Worm (Caenorhabditis elegans): ENCODE measurements around the gene twk-48.
A peak's percentile ranks its signal among the peaks of the same experiment; 100 is the strongest.

twk-48 gene

DNA sequence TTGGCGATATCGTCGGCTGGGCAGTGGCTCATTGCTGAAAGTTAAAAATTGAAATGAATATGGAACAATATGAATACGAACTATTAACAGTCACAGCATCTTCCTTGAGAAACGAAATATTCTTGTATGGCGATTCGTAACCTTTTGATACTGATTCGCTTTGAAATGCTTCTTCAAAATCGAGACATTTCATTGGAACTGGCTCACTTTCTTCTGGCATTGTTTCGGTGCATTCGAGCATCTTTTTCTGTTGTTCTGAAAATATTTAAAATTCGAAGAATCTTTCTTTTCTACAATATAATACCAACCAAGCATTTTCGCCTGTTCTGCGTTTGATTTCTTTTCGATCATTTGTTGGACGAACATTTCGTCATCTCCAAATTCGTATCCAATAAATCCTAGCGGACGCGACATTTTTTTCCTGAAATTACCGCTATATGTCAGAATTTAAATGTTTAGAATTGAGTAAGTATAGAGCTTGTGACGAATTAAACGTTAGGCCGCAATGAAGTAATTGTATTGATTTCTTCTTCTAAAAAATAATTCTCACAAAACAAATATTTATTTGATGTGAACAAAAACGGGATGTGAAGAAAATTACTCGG, 36.1 kb upstream of the twk-48 start, which contains the start of gene lin-52 (continued):
- no peak for TF ChIP-seq F26F4.8 (GFP tag; conservative IDR thresholded peaks at IDR 0.05)
- no peak for TF ChIP-seq Y75B8A.6 (GFP tag; IDR thresholded peaks at IDR 0.05)
- TF ChIP-seq Y5F2A.4 (GFP tag; optimal IDR thresholded peaks at IDR 0.05): no peak
- TF ChIP-seq mep-1 (tag; optimal IDR thresholded peaks at IDR 0.05): peak; percentile 13
- TF ChIP-seq T26A8.4 (GFP tag; IDR thresholded peaks at IDR 0.05): peak; percentile 23; the same call in 1 of the 2 replicates
- TF ChIP-seq F10B5.3 (tag; optimal IDR thresholded peaks at IDR 0.05): no peak
- 0 out of 2 replicates have a peak, but pooled peaks have one; percentile 32 for TF ChIP-seq nhr-41 (GFP tag; IDR thresholded peaks at IDR 0.05)
- TF ChIP-seq pha-4 (GFP tag; IDR thresholded peaks at IDR 0.05): no peak; the same call in 1 of the 2 replicates
- no peak for TF ChIP-seq pha-4 (tag; optimal IDR thresholded peaks at IDR 0.05)
- peak; percentile 21 for TF ChIP-seq mes-2 (tag; optimal IDR thresholded peaks at IDR 0.05; ENCODE audit: poor library complexity, severe bottlenecking)
- TF ChIP-seq fkh-10 (GFP tag; optimal IDR thresholded peaks at IDR 0.05): no peak
- peak; percentile 50 for TF ChIP-seq T20F7.1 (GFP tag; optimal IDR thresholded peaks at IDR 0.05)
- no peak for TF ChIP-seq nhr-28 (tag; optimal IDR thresholded peaks at IDR 0.05)
- no peak for TF ChIP-seq Y48G9A.11 (GFP tag; IDR thresholded peaks at IDR 0.05)
- TF ChIP-seq lin-15B (tag; optimal IDR thresholded peaks at IDR 0.05): no peak
- TF ChIP-seq nhr-76 (tag; optimal IDR thresholded peaks at IDR 0.05): no peak
- TF ChIP-seq lin-13 (GFP tag; optimal IDR thresholded peaks at IDR 0.05): no peak
- no peak for TF ChIP-seq zfp-2 (tag; optimal IDR thresholded peaks at IDR 0.05)
- no peak for TF ChIP-seq madf-5 (GFP tag; IDR thresholded peaks at IDR 0.05)
- no peak for TF ChIP-seq lir-3 (tag; optimal IDR thresholded peaks at IDR 0.05)
- no peak for TF ChIP-seq daf-16 (GFP tag; optimal IDR thresholded peaks at IDR 0.05)
- peak; percentile 14 for TF ChIP-seq daf-16 (tag; optimal IDR thresholded peaks at IDR 0.05)
- no peak for TF ChIP-seq ceh-32 (tag; optimal IDR thresholded peaks at IDR 0.05; ENCODE audit: poor library complexity)
- 0 out of 2 replicates have a peak, but pooled peaks have one; percentile 6 for TF ChIP-seq mxl-2 (GFP tag; conservative IDR thresholded peaks at IDR 0.05)
- TF ChIP-seq lin-38 (GFP tag; IDR thresholded peaks at IDR 0.05): peak; percentile 22; the same call in 1 of the 2 replicates
- no peak for TF ChIP-seq php-3 (GFP tag; IDR thresholded peaks at IDR 0.05)
- TF ChIP-seq rbr-2 (tag; optimal IDR thresholded peaks at IDR 0.05): no peak
- TF ChIP-seq nhr-102 (tag; optimal IDR thresholded peaks at IDR 0.05): peak; percentile 50
- TF ChIP-seq cey-2 (tag; optimal IDR thresholded peaks at IDR 0.05; ENCODE audit: borderline replicate concordance, insufficient read depth): no peak
- peak; percentile 88 for TF ChIP-seq zfp-3 (GFP tag; conservative IDR thresholded peaks at IDR 0.05)
- TF ChIP-seq lin-1 (GFP tag; IDR thresholded peaks at IDR 0.05): 0 out of 2 replicates have a peak, but pooled peaks have one; percentile 30
- TF ChIP-seq lim-7 (GFP tag; IDR thresholded peaks at IDR 0.05): no peak
- TF ChIP-seq ztf-7 (tag; optimal IDR thresholded peaks at IDR 0.05): no peak
- TF ChIP-seq lsy-2 (tag; optimal IDR thresholded peaks at IDR 0.05): peak in 1 of 2 experiments; percentile 12
- TF ChIP-seq unc-62 (GFP tag; optimal IDR thresholded peaks at IDR 0.05 in 1 of 2): peak in 1 of 2 experiments; percentile 22
- TF ChIP-seq unc-62 (tag; optimal IDR thresholded peaks at IDR 0.05): no peak
- peak; percentile 70 for TF ChIP-seq ama-1 (optimal IDR thresholded peaks at IDR 0.05)
- no peak for TF ChIP-seq unc-39 (tag; optimal IDR thresholded peaks at IDR 0.05)

DNA sequence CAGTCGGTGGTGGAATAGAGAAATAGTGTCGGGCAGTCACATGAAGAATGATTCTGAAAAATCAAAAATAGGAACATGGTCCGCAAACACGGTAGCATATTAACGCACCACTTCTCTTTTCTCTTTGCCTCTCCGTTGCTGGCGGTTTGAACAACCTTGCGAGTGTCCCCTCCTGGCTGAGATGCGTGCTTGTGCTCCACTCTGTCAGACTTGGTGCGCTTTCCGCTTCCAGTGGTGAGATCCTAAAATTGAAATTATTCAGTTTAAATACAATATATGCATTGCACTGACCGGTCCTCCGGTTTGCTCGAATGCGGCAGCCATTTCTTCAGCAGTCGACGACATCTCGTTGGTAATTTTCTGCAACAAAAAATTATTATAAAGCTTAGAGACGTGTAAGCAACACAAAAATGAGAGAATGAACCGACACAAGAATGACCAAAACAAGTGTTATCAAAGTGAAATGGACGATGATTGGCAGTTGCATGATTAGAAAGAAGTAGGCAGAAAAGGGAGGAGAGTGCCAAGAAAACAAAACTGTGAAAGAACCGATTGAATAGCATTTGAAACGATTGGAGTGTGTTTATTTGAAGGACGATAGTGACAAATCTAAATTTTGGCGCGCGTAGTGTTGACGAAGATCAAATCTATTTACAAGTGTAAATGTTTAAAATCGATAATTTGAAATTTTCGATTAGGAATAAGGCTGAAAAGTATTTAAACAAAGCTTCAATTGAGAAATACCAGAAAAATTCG, 35.3 kb upstream of the twk-48 start, which contains the start of gene ZK632.9:
ZK632.9 (minus strand) TSS at position 360 of the 756 bp plus-strand sequence.
- TF ChIP-seq skn-1 (tag; optimal IDR thresholded peaks at IDR 0.05) (no peak), ZK337.2 (GFP tag; IDR thresholded peaks at IDR 0.05) (no peak), pha-4 (GFP tag; IDR thresholded peaks at IDR 0.05) (0 out of 2 replicates have a peak, but pooled peaks have one; percentile 32), pha-4 (tag; optimal IDR thresholded peaks at IDR 0.05) (no peak), vab-7 (GFP tag; IDR thresholded peaks at IDR 0.05) (no peak), F10B5.3 (tag; optimal IDR thresholded peaks at IDR 0.05) (no peak), D1046.2 (GFP tag; IDR thresholded peaks at IDR 0.05) (no peak), ama-1 (optimal IDR thresholded peaks at IDR 0.05) (no peak), egl-27 (tag; optimal IDR thresholded peaks at IDR 0.05) (no peak), daf-12 (tag; optimal IDR thresholded peaks at IDR 0.05) (no peak), ctbp-1 (GFP tag; IDR thresholded peaks at IDR 0.05) (no peak), ceh-20 (GFP tag; IDR thresholded peaks at IDR 0.05) (no peak), lin-1 (GFP tag; IDR thresholded peaks at IDR 0.05) (no peak), pqm-1 (tag; optimal IDR thresholded peaks at IDR 0.05) (no peak), nhr-42 (GFP tag; IDR thresholded peaks at IDR 0.05) (no peak), nhr-25 (tag; optimal IDR thresholded peaks at IDR 0.05; ENCODE audit: borderline replicate concordance, insufficient read depth) (no peak), egl-43 (GFP tag; IDR thresholded peaks at IDR 0.05) (peak; percentile 54)

All from whole organism, L4 larva.